Worm (Caenorhabditis elegans) whole organism, L2 larva: ENCODE data around the gene ttr-24.

Source experiments
- sem-4 ChIP-seq: fragments of 150-350 bp; optimal IDR thresholded peaks from 2 replicates; lab custom pipeline; 2014; ENCODE audit warnings: missing biosample characterization, missing genetic modification reagents, missing genetic modification characterization
- snpc-4 ChIP-seq: fragments of 150-350 bp; optimal IDR thresholded peaks from 2 replicates; lab custom pipeline; 2014; ENCODE audit warnings: missing biosample characterization, missing genetic modification characterization

DNA sequence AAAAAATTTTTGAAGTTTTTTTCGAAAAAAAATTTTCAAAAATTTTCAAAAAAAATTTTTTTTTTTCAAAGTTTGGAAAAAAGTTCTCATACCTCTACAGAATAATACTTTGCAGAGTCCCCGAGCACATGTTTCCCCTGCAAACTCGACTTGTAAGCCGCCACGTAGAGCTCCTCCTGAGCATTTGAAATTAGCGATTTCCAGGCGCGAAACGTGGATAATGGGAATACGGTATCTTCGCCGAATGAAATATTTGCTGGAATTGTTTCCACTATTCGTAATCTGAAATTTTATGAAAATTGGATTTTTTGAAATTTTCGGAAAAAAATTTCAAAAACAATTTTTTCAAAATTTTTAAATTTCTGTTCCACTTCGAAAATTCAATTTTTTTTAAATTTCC lies 19.7 kb upstream of the ttr-24 start:
- TF ChIP-seq snpc-4 (tag; lab: Kevin White, UChicago) (no peak), sem-4 (no peak)
